Worm (Caenorhabditis elegans): ENCODE measurements around the gene F19G12.4.

Gene F19G12.4

ce11 chrX:1389382-1389983 lies 27.6 kb upstream of the F19G12.4 start (continued):
- TF ChIP-seq ZK546.5 (tag; optimal IDR thresholded peaks at IDR 0.05) (peak in 1 of 2 experiments; percentile 55), ctbp-1 (GFP tag; IDR thresholded peaks at IDR 0.05) (peak; percentile 90), lsy-2 (tag; optimal IDR thresholded peaks at IDR 0.05) (peak; percentile 92 to 93), ceh-32 (tag; optimal IDR thresholded peaks at IDR 0.05; ENCODE audit: poor library complexity) (peak; percentile 77), nhr-42 (GFP tag; IDR thresholded peaks at IDR 0.05) (peak; percentile 96), F26F4.8 (GFP tag; conservative IDR thresholded peaks at IDR 0.05) (no peak), nhr-76 (tag; optimal IDR thresholded peaks at IDR 0.05) (peak; percentile 89), zfp-2 (tag; optimal IDR thresholded peaks at IDR 0.05) (peak; percentile 65), lin-38 (GFP tag; IDR thresholded peaks at IDR 0.05) (peak; percentile 72), spr-1 (tag; optimal IDR thresholded peaks at IDR 0.05) (peak; percentile 96), spr-3 (GFP tag; optimal IDR thresholded peaks at IDR 0.05) (peak; percentile 92), daf-8 (GFP tag; IDR thresholded peaks at IDR 0.05) (no peak), dmd-8 (GFP tag; IDR thresholded peaks at IDR 0.05) (0 out of 2 replicates have a peak, but pooled peaks have one; percentile 61), daf-12 (tag; optimal IDR thresholded peaks at IDR 0.05) (no peak), F49E8.2 (tag; optimal IDR thresholded peaks at IDR 0.05; ENCODE audit: borderline replicate concordance) (no peak), nhr-11 (tag; optimal IDR thresholded peaks at IDR 0.05) (peak; percentile 94), lin-13 (GFP tag; optimal IDR thresholded peaks at IDR 0.05) (peak; percentile 95), lin-1 (GFP tag; IDR thresholded peaks at IDR 0.05) (peak; percentile 64; the same call in 1 of the 2 replicates), fos-1 (tag; optimal IDR thresholded peaks at IDR 0.05) (peak; percentile 66), hif-1 (tag; optimal IDR thresholded peaks at IDR 0.05) (peak; percentile 49 to 54), sdz-12 (GFP tag; optimal IDR thresholded peaks at IDR 0.05) (no peak), cey-2 (tag; optimal IDR thresholded peaks at IDR 0.05; ENCODE audit: borderline replicate concordance, insufficient read depth) (peak; percentile 65), nhr-111 (GFP tag; optimal IDR thresholded peaks at IDR 0.05) (no peak), mdt-29 (GFP tag; IDR thresholded peaks at IDR 0.05) (no peak; the same call in 1 of the 2 replicates), ceh-62 (tag; optimal IDR thresholded peaks at IDR 0.05) (no peak), Y105C5A.15 (GFP tag; IDR thresholded peaks at IDR 0.05) (0 out of 2 replicates have a peak, but pooled peaks have one; percentile 66), php-3 (GFP tag; IDR thresholded peaks at IDR 0.05) (peak; percentile 87), mdl-1 (tag; optimal IDR thresholded peaks at IDR 0.05) (peak; percentile 69 to 85), skn-1 (tag; optimal IDR thresholded peaks at IDR 0.05) (no peak), daf-19 (GFP tag; conservative IDR thresholded peaks at IDR 0.05) (peak; percentile 82; the same call in 1 of the 2 replicates), mep-1 (tag; optimal IDR thresholded peaks at IDR 0.05) (peak; percentile 99), gei-8 (GFP tag; optimal IDR thresholded peaks at IDR 0.05) (no peak), snpc-4 (tag; optimal IDR thresholded peaks at IDR 0.05) (no peak), saeg-2 (GFP tag; IDR thresholded peaks at IDR 0.05) (peak; percentile 81; the same call in 1 of the 2 replicates), nhr-237 (tag; optimal IDR thresholded peaks at IDR 0.05) (peak; percentile 78), unc-39 (tag; optimal IDR thresholded peaks at IDR 0.05) (no peak), zip-11 (GFP tag; IDR thresholded peaks at IDR 0.05) (no peak), snpc-1.2 (GFP tag; IDR thresholded peaks at IDR 0.05) (no peak), arid-1 (GFP tag; conservative IDR thresholded peaks at IDR 0.05) (no peak; the same call in 1 of the 2 replicates), egl-43 (GFP tag; IDR thresholded peaks at IDR 0.05) (peak; percentile 77), zip-2 (tag; optimal IDR thresholded peaks at IDR 0.05) (peak; percentile 94), nhr-6 (tag; optimal IDR thresholded peaks at IDR 0.05) (peak; percentile 98), jun-1 (tag; optimal IDR thresholded peaks at IDR 0.05) (peak; percentile 95), F10B5.3 (tag; optimal IDR thresholded peaks at IDR 0.05) (peak; percentile 83), ceh-82 (tag; optimal IDR thresholded peaks at IDR 0.05) (no peak), hmg-1.1 (GFP tag; IDR thresholded peaks at IDR 0.05) (peak; percentile 99), egl-27 (tag; optimal IDR thresholded peaks at IDR 0.05) (no peak), nhr-48 (tag; optimal IDR thresholded peaks at IDR 0.05) (peak; percentile 93), dmd-9 (GFP tag; IDR thresholded peaks at IDR 0.05) (no peak), vab-7 (GFP tag; IDR thresholded peaks at IDR 0.05) (peak; percentile 90)
